Worm (Caenorhabditis elegans): Measurements from ENCODE around the gene srh-3.

The srh-3 gene

DNA sequence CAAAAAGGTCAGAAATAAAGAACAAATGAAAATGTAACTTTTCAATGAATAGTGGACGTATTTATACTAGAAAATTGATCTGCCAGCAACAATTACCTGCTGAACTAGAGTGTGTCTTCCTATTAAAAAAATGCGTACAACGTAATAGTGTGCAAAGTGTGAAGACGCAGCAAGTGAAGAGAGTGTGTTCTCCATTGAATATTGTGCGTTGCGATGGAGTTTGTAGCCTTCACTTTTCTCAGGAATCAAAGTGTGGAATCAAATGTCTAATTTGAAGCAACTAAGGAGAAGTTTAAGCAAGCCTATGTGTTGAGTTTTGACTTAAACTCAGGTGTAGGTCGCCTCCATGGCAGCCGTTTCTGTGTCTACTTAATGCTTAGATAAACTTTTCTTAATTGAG is 49.5 kb downstream of the srh-3 start, which contains the start of gene gst-21:
TSS of gene gst-21 (minus strand) at position 101 of the 400 bp plus-strand sequence.
- no peak for TF ChIP-seq mdl-1 (tag; optimal IDR thresholded peaks at IDR 0.05)
- TF ChIP-seq snpc-4 (tag; optimal IDR thresholded peaks at IDR 0.05) = no peak
- TF ChIP-seq nhr-23 (tag; optimal IDR thresholded peaks at IDR 0.05) = no peak
- TF ChIP-seq ZK546.5 (tag; optimal IDR thresholded peaks at IDR 0.05) = no peak
- no peak for TF ChIP-seq unc-39 (tag; optimal IDR thresholded peaks at IDR 0.05)
- no peak for TF ChIP-seq pha-4 (tag; optimal IDR thresholded peaks at IDR 0.05)
- no peak for TF ChIP-seq fos-1 (tag; optimal IDR thresholded peaks at IDR 0.05)
- TF ChIP-seq pqm-1 (tag; optimal IDR thresholded peaks at IDR 0.05) = no peak
- no peak for TF ChIP-seq hmg-11 (tag; optimal IDR thresholded peaks at IDR 0.05)
- no peak for TF ChIP-seq nhr-67 (tag; optimal IDR thresholded peaks at IDR 0.05)
- no peak for TF ChIP-seq nfya-1 (tag; optimal IDR thresholded peaks at IDR 0.05; ENCODE audit: insufficient read depth)
- no peak for TF ChIP-seq ceh-82 (tag; optimal IDR thresholded peaks at IDR 0.05)
- TF ChIP-seq aly-2 (tag; optimal IDR thresholded peaks at IDR 0.05) = no peak
- TF ChIP-seq nhr-11 (tag; optimal IDR thresholded peaks at IDR 0.05) = no peak
- no peak for TF ChIP-seq ceh-28 (tag; optimal IDR thresholded peaks at IDR 0.05)
- no peak for TF ChIP-seq fkh-2 (tag; optimal IDR thresholded peaks at IDR 0.05)

DNA sequence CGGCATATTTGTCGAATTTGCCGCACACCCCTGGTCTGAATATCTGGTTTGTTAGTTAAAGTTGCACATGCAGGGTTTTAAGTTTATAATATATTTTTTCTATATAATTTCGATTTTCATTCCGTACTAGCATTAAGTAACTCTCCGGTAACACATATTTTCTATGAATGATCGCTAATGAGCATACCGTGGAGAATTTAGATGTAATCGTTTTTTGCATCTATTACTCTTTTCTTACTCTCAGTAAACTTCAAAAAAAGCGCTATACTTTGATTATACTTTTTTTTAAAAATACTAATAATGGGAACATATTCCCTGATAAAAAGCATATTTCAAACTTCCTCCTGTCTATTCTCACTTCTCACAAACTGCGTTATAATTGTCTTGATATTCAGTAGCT is 52.2 kb downstream of the srh-3 start, which contains the start of gene str-160:
TSS of gene str-160 (plus strand) at position 301 of the 400 bp plus-strand sequence.
- no peak for TF ChIP-seq ceh-9 (tag; optimal IDR thresholded peaks at IDR 0.05)
- TF ChIP-seq nhr-11 (tag; optimal IDR thresholded peaks at IDR 0.05) = no peak
- no peak for TF ChIP-seq sea-2 (GFP tag; optimal IDR thresholded peaks at IDR 0.05)
- TF ChIP-seq zag-1 (tag; optimal IDR thresholded peaks at IDR 0.05) = no peak
- no peak for TF ChIP-seq daf-12 (tag; optimal IDR thresholded peaks at IDR 0.05)
- no peak for TF ChIP-seq eor-1 (tag; optimal IDR thresholded peaks at IDR 0.05)
- TF ChIP-seq elt-3 (tag; optimal IDR thresholded peaks at IDR 0.05) = no peak
- no peak for TF ChIP-seq nhr-28 (tag; optimal IDR thresholded peaks at IDR 0.05)
- TF ChIP-seq fos-1 (tag; optimal IDR thresholded peaks at IDR 0.05) = no peak
- TF ChIP-seq pqm-1 (tag; optimal IDR thresholded peaks at IDR 0.05) = no peak
- no peak for TF ChIP-seq nhr-23 (tag; optimal IDR thresholded peaks at IDR 0.05)
- TF ChIP-seq nhr-12 (tag; optimal IDR thresholded peaks at IDR 0.05) = no peak
- no peak for TF ChIP-seq elt-2 (tag; optimal IDR thresholded peaks at IDR 0.05)
- TF ChIP-seq pha-4 (tag; optimal IDR thresholded peaks at IDR 0.05) = no peak
- no peak for TF ChIP-seq nhr-76 (tag; optimal IDR thresholded peaks at IDR 0.05)
- TF ChIP-seq skn-1 (tag; optimal IDR thresholded peaks at IDR 0.05) = no peak
- no peak for TF ChIP-seq lin-39 (tag; optimal IDR thresholded peaks at IDR 0.05)
- TF ChIP-seq fkh-10 (GFP tag; optimal IDR thresholded peaks at IDR 0.05) = no peak

Measured in whole organism, L3 larva.